Fruit fly (Drosophila melanogaster): Measurements from ENCODE around the gene Grl40a.

Grl40a gene

dm6 chr2L:22036877-22037276, 783 bp upstream of the Grl40a start (continued):
- TF ChIP-seq Kr (GFP tag; optimal IDR thresholded peaks at IDR 0.05) (peak; percentile 40), zen2 (GFP tag; IDR thresholded peaks at IDR 0.05; ENCODE audit: partially characterized antibody) (no peak), Xrp1 (GFP tag; IDR thresholded peaks at IDR 0.05) (peak; percentile 79), CG15601 (tag; optimal IDR thresholded peaks at IDR 0.05) (peak; percentile 62), CG7372 (GFP tag; IDR thresholded peaks at IDR 0.05) (no peak), Mad (GFP tag; optimal IDR thresholded peaks at IDR 0.05) (no peak), CG2889 (GFP tag; IDR thresholded peaks at IDR 0.05) (no peak), CG17385 (GFP tag; optimal IDR thresholded peaks at IDR 0.05) (no peak), CG12299 (tag; optimal IDR thresholded peaks at IDR 0.05) (no peak), sens-2 (GFP tag; IDR thresholded peaks at IDR 0.05) (no peak), Sry-δ (GFP tag; optimal IDR thresholded peaks at IDR 0.05) (no peak), CG6689 (GFP tag; IDR thresholded peaks at IDR 0.05) (peak; percentile 35), nmo (GFP tag; optimal IDR thresholded peaks at IDR 0.05) (no peak), NC2β (GFP tag; optimal IDR thresholded peaks at IDR 0.05) (peak; percentile 18), gsb-n (tag; optimal IDR thresholded peaks at IDR 0.05) (peak; percentile 22), CG8359 (GFP tag; optimal IDR thresholded peaks at IDR 0.05; ENCODE audit: borderline replicate concordance) (peak; percentile 41), hkb (optimal IDR thresholded peaks at IDR 0.05) (no peak), hkb (GFP tag; IDR thresholded peaks at IDR 0.05) (no peak; the same call in 1 of the 2 replicates), CG30403 (GFP tag; optimal IDR thresholded peaks at IDR 0.05) (no peak), twi (tag; optimal IDR thresholded peaks at IDR 0.05) (no peak), Side (GFP tag; optimal IDR thresholded peaks at IDR 0.05) (peak; percentile 5), wor (GFP tag; IDR thresholded peaks at IDR 0.05) (no peak), CG3407 (GFP tag; optimal IDR thresholded peaks at IDR 0.05) (peak; percentile 31), CG43689 (GFP tag; IDR thresholded peaks at IDR 0.05) (no peak), CG15696 (tag; optimal IDR thresholded peaks at IDR 0.05) (peak; percentile 90), CG34376 (GFP tag; optimal IDR thresholded peaks at IDR 0.05) (no peak), CG9437 (GFP tag; optimal IDR thresholded peaks at IDR 0.05) (no peak), Max (GFP tag; optimal IDR thresholded peaks at IDR 0.05) (no peak), CG7357 (GFP tag; IDR thresholded peaks at IDR 0.05) (no peak), ac (GFP tag; optimal IDR thresholded peaks at IDR 0.05) (peak; percentile 73), Adf1 (GFP tag; IDR thresholded peaks at IDR 0.05) (no peak), crp (GFP tag; optimal IDR thresholded peaks at IDR 0.05) (no peak), chm (GFP tag; IDR thresholded peaks at IDR 0.05) (no peak; the same call in 1 of the 2 replicates), CG6854 (GFP tag; optimal IDR thresholded peaks at IDR 0.05) (no peak), gcm2 (GFP tag; optimal IDR thresholded peaks at IDR 0.05) (no peak), CG15269 (tag; optimal IDR thresholded peaks at IDR 0.05) (no peak), CG1602 (GFP tag; optimal IDR thresholded peaks at IDR 0.05) (peak; percentile 4), CG18619 (GFP tag; optimal IDR thresholded peaks at IDR 0.05) (no peak), Antp (GFP tag; optimal IDR thresholded peaks at IDR 0.05) (no peak), fd3F (GFP tag; optimal IDR thresholded peaks at IDR 0.05) (no peak), zen (tag; optimal IDR thresholded peaks at IDR 0.05) (peak; percentile 37), nerfin-1 (tag; optimal IDR thresholded peaks at IDR 0.05) (no peak), CG3838 (GFP tag; optimal IDR thresholded peaks at IDR 0.05) (no peak), Nf-YB (GFP tag; optimal IDR thresholded peaks at IDR 0.05) (no peak), CG1529 (GFP tag; optimal IDR thresholded peaks at IDR 0.05) (peak; percentile 13), otp (GFP tag; IDR thresholded peaks at IDR 0.05) (peak; percentile 74; the same call in 2 of the 3 replicates), sens (GFP tag) (peak; percentile 78), ase (GFP tag; IDR thresholded peaks at IDR 0.05) (no peak), CG2199 (GFP tag; IDR thresholded peaks at IDR 0.05) (0 out of 3 replicates have a peak, but pooled peaks have one; percentile 51), Doc3 (GFP tag; IDR thresholded peaks at IDR 0.05; ENCODE audit: partially characterized antibody) (no peak), Lhr (GFP tag; optimal IDR thresholded peaks at IDR 0.05) (peak; percentile 25), CG6813 (GFP tag; optimal IDR thresholded peaks at IDR 0.05) (peak; percentile 59)
